Worm (Caenorhabditis elegans): ENCODE measurements around the gene F23A7.1.
"Not testable (repeated sequence)": the region's sequence is repeated elsewhere in the genome, so short reads cannot be mapped to it uniquely, and the experiment has no call there.

The F23A7.1 gene

ce11 chrX:16218306-16218705, 1.1 kb downstream of the F23A7.1 start:
- TF ChIP-seq lag-1 (GFP tag; IDR thresholded peaks at IDR 0.05) (no peak), attf-5 (GFP tag; optimal IDR thresholded peaks at IDR 0.05) (no peak), lsy-27 (tag; optimal IDR thresholded peaks at IDR 0.05; ENCODE audit: borderline replicate concordance, insufficient read depth) (no peak), T26A5.8 (tag; optimal IDR thresholded peaks at IDR 0.05) (no peak), F49E8.2 (tag; optimal IDR thresholded peaks at IDR 0.05; ENCODE audit: insufficient read depth) (no peak), akir-1 (GFP tag; optimal IDR thresholded peaks at IDR 0.05) (no peak), ztf-22 (GFP tag; optimal IDR thresholded peaks at IDR 0.05) (no peak), mxl-1 (tag; optimal IDR thresholded peaks at IDR 0.05) (no peak), nhr-80 (tag; optimal IDR thresholded peaks at IDR 0.05) (peak; percentile 26), ceh-27 (GFP tag; optimal IDR thresholded peaks at IDR 0.05) (no peak), ZK185.1 (tag; optimal IDR thresholded peaks at IDR 0.05; ENCODE audit: poor library complexity, severe bottlenecking) (no peak), hmg-1.2 (GFP tag; IDR thresholded peaks at IDR 0.05) (peak; percentile 66; the same call in 1 of the 2 replicates), ztf-25 (GFP tag; IDR thresholded peaks at IDR 0.05) (no peak), pbrm-1 (GFP tag; IDR thresholded peaks at IDR 0.05) (no peak), rec-8 (tag; optimal IDR thresholded peaks at IDR 0.05) (no peak)

ce11 chrX:16219710-16220109, 2.5 kb downstream of the F23A7.1 start, which contains the start of gene F23A7.3:
F23A7.3 (plus strand) TSS chrX:16220010.
- not testable (repeated sequence) for TF ChIP-seq athp-1 (tag; optimal IDR thresholded peaks at IDR 0.05); lag-1 (GFP tag; IDR thresholded peaks at IDR 0.05); nfyb-1 (GFP tag; IDR thresholded peaks at IDR 0.05)

ce11 chrX:16228622-16229021, 11.4 kb downstream of the F23A7.1 start, which contains the start of gene F23A7.5:
F23A7.5 (plus strand) TSS chrX:16228922.
- TF ChIP-seq sea-2 (GFP tag; IDR thresholded peaks at IDR 0.05) = no peak
- TF ChIP-seq F55B11.4 (tag; optimal IDR thresholded peaks at IDR 0.05; ENCODE audit: borderline replicate concordance, insufficient read depth) = no peak
- no peak for TF ChIP-seq ztf-28 (GFP tag; IDR thresholded peaks at IDR 0.05)

ce11 chrX:16240626-16241025, 23.4 kb downstream of the F23A7.1 start:
- TF ChIP-seq akir-1 (GFP tag; optimal IDR thresholded peaks at IDR 0.05) = no peak
- TF ChIP-seq rpc-1 (optimal IDR thresholded peaks at IDR 0.05) = no peak
- TF ChIP-seq rpc-1 (tag; optimal IDR thresholded peaks at IDR 0.05) = no peak
- TF ChIP-seq ekl-4 (GFP tag; IDR thresholded peaks at IDR 0.05) = no peak
- TF ChIP-seq C06A6.2 (GFP tag; conservative IDR thresholded peaks at IDR 0.05) = no peak
- no peak for TF ChIP-seq Y53G8AR.9 (GFP tag; conservative IDR thresholded peaks at IDR 0.05)
- no peak for TF ChIP-seq ztf-6 (GFP tag; IDR thresholded peaks at IDR 0.05)
- no peak for TF ChIP-seq unc-62 (GFP tag; optimal IDR thresholded peaks at IDR 0.05)
- no peak for TF ChIP-seq madf-10 (tag; optimal IDR thresholded peaks at IDR 0.05)
- TF ChIP-seq athp-1 (tag; optimal IDR thresholded peaks at IDR 0.05) = no peak
- TF ChIP-seq madf-8 (GFP tag; conservative IDR thresholded peaks at IDR 0.05) = no peak
- TF ChIP-seq mcd-1 (GFP tag; IDR thresholded peaks at IDR 0.05) = no peak

- TF ChIP-seq aptf-2 (GFP tag; conservative IDR thresholded peaks at IDR 0.05) (no peak), zfh-2 (GFP tag; conservative IDR thresholded peaks at IDR 0.05) (peak; percentile 81)
These were observed 25.9 kb downstream of the F23A7.1 start for ce11 chrX:16243129-16243528.
